Fruit fly (Drosophila melanogaster): ENCODE data around the gene mip130.

Gene mip130

DNA sequence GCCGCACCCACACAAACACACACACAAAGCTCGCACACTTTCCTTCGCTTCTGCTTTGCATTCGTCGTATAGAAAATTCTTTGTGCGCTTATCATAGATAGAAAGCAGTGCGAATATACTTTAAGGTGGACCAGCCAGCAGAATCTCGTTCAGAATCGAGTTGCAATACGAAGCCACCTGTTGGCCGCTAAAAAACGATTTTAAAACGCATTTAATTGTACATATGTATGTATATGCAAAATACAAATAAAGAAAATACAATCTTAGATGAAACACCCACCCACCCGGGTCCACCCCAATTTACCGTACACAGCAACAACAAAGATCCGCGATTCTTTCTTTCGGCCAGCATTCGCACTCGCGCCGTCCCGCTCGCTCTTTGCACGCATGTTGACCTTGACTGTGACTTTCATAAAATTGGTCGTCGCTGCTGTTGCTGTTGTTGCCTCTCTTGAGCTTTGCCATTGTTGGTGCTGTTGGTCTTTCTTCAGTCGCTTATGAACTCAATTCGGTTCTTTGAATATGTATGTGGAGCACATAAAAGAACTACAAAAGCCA, 40.5 kb downstream of the mip130 start (continued):
- no peak for TF ChIP-seq CG10462 (GFP tag; optimal IDR thresholded peaks at IDR 0.05)
- no peak for TF ChIP-seq Scr (GFP tag; IDR thresholded peaks at IDR 0.05; ENCODE audit: partially characterized antibody)
- TF ChIP-seq CG11398 (GFP tag; optimal IDR thresholded peaks at IDR 0.05): no peak
- TF ChIP-seq odd (GFP tag; optimal IDR thresholded peaks at IDR 0.05): no peak
- TF ChIP-seq Max (GFP tag; optimal IDR thresholded peaks at IDR 0.05): no peak
- no peak for TF ChIP-seq pita (GFP tag; optimal IDR thresholded peaks at IDR 0.05)
- peak; percentile 73 for TF ChIP-seq lilli (GFP tag; optimal IDR thresholded peaks at IDR 0.05)
- TF ChIP-seq CG11723 (GFP tag; optimal IDR thresholded peaks at IDR 0.05): no peak
- no peak for TF ChIP-seq D (optimal IDR thresholded peaks at IDR 0.05)
- TF ChIP-seq D (GFP tag; optimal IDR thresholded peaks at IDR 0.05): no peak
- TF ChIP-seq CG2120 (GFP tag; optimal IDR thresholded peaks at IDR 0.05): peak; percentile 83
- TF ChIP-seq Hsf (GFP tag; optimal IDR thresholded peaks at IDR 0.05): peak; percentile 42
- no peak for TF ChIP-seq corto (GFP tag; optimal IDR thresholded peaks at IDR 0.05)
- no peak for TF ChIP-seq jumu (GFP tag; optimal IDR thresholded peaks at IDR 0.05)
- TF ChIP-seq en (GFP tag; optimal IDR thresholded peaks at IDR 0.05): no peak
- TF ChIP-seq CG10654 (GFP tag; optimal IDR thresholded peaks at IDR 0.05): no peak
- TF ChIP-seq CG6689 (GFP tag; IDR thresholded peaks at IDR 0.05): peak; percentile 55
- TF ChIP-seq CG15011 (GFP tag; optimal IDR thresholded peaks at IDR 0.05): peak; percentile 42
- peak; percentile 11 for TF ChIP-seq tx (GFP tag; optimal IDR thresholded peaks at IDR 0.05)
- TF ChIP-seq CG2875 (GFP tag; optimal IDR thresholded peaks at IDR 0.05): no peak
- no peak for TF ChIP-seq tna (GFP tag; IDR thresholded peaks at IDR 0.05; ENCODE audit: partially characterized antibody)
- no peak for TF ChIP-seq Mes4 (GFP tag; optimal IDR thresholded peaks at IDR 0.05)
- no peak for TF ChIP-seq p53 (GFP tag; optimal IDR thresholded peaks at IDR 0.05)
- no peak for TF ChIP-seq Doc2 (GFP tag; IDR thresholded peaks at IDR 0.05)
- TF ChIP-seq CG4328 (GFP tag; optimal IDR thresholded peaks at IDR 0.05): no peak
- no peak for TF ChIP-seq insv (GFP tag; optimal IDR thresholded peaks at IDR 0.05)
- TF ChIP-seq Tbp (GFP tag; optimal IDR thresholded peaks at IDR 0.05): no peak
- TF ChIP-seq ttk (GFP tag; IDR thresholded peaks at IDR 0.05): no peak
- peak; percentile 52 for TF ChIP-seq CG10209 (GFP tag; optimal IDR thresholded peaks at IDR 0.05)
- TF ChIP-seq CG1603 (tag; optimal IDR thresholded peaks at IDR 0.05): peak; percentile 48
- no peak for TF ChIP-seq pzg (GFP tag; optimal IDR thresholded peaks at IDR 0.05)
- TF ChIP-seq disco-r (GFP tag; optimal IDR thresholded peaks at IDR 0.05): no peak
- no peak for TF ChIP-seq CG15696 (tag; optimal IDR thresholded peaks at IDR 0.05)
- peak; percentile 78 for TF ChIP-seq PHDP (tag; optimal IDR thresholded peaks at IDR 0.05)
- TF ChIP-seq CG3163 (GFP tag; optimal IDR thresholded peaks at IDR 0.05): no peak
- no peak for TF ChIP-seq yki (optimal IDR thresholded peaks at IDR 0.05)
- TF ChIP-seq Blimp-1 (GFP tag; optimal IDR thresholded peaks at IDR 0.05): no peak
- no peak for TF ChIP-seq CG17186 (GFP tag; optimal IDR thresholded peaks at IDR 0.05)
- no peak for TF ChIP-seq CG17912 (GFP tag; optimal IDR thresholded peaks at IDR 0.05)
- TF ChIP-seq CG2116 (GFP tag; optimal IDR thresholded peaks at IDR 0.05): no peak
- TF ChIP-seq zf30C (GFP tag; optimal IDR thresholded peaks at IDR 0.05): no peak
- no peak for TF ChIP-seq CG10959 (GFP tag; IDR thresholded peaks at IDR 0.05)
- no peak for TF ChIP-seq CG5180 (GFP tag; optimal IDR thresholded peaks at IDR 0.05)
- TF ChIP-seq ab (GFP tag; optimal IDR thresholded peaks at IDR 0.05): no peak
- TF ChIP-seq CG11456 (GFP tag; IDR thresholded peaks at IDR 0.05): peak; percentile 68; the same call in 1 of the 3 replicates
- TF ChIP-seq CG18011 (GFP tag; optimal IDR thresholded peaks at IDR 0.05): peak; percentile 39
- TF ChIP-seq maf-S (GFP tag; optimal IDR thresholded peaks at IDR 0.05): peak; percentile 33
- TF ChIP-seq CG1832 (GFP tag; optimal IDR thresholded peaks at IDR 0.05): peak; percentile 47
- peak; percentile 38; the same call in 1 of the 4 replicates for TF ChIP-seq Gug (GFP tag; IDR thresholded peaks at IDR 0.05)
- no peak for TF ChIP-seq Oaz (GFP tag; IDR thresholded peaks at IDR 0.05)
- TF ChIP-seq vnd (GFP tag; IDR thresholded peaks at IDR 0.05; ENCODE audit: partially characterized antibody): no peak
